Worm (Caenorhabditis elegans) whole organism, L4/young adult: ENCODE data around the gene xbx-5.

Source experiments
- W03F9.2 ChIP-seq: fragments of 150-350 bp; optimal IDR thresholded peaks from 2 replicates; lab custom pipeline; 2014; ENCODE audit warnings: missing biosample characterization, missing genetic modification characterization
- dao-5 ChIP-seq: sonication (generic microtip); optimal IDR thresholded peaks from 2 replicates; lab custom pipeline; 2016; ENCODE audit warnings: missing genotype, missing genetic modification characterization, moderate library complexity, missing compliant biosample characterization
- him-1 ChIP-seq: sonication (generic microtip); optimal IDR thresholded peaks from 2 replicates; lab custom pipeline; 2016; ENCODE audit warnings: missing genotype, missing genetic modification reagents, missing genetic modification characterization, missing compliant biosample characterization

ce11 chrIII:3807590-3807989, 3.3 kb upstream of the xbx-5 start:
- TF ChIP-seq W03F9.2 (tag; lab: Kevin White, UChicago) (no peak), dao-5 (tag; lab: Kevin White, UChicago) (no peak), him-1 (tag; lab: Kevin White, UChicago) (no peak)
